Fruit fly (Drosophila melanogaster) whole organism, prepupa: ENCODE results near the gene CG32147.

Source experiments
- CG10631 ChIP-seq: fragments of 200-800 bp; sonication (Bioruptor generic); optimal IDR thresholded peaks from 2 replicates; lab custom pipeline; 2016; ENCODE audit warnings: missing biosample characterization, missing genetic modification characterization
- CG10669 ChIP-seq: fragments of 200-800 bp; sonication (Bioruptor generic); optimal IDR thresholded peaks from 3 replicates; lab custom pipeline; 2018; ENCODE audit warnings: missing biosample characterization, mild to moderate bottlenecking, missing genetic modification characterization, moderate library complexity
- CG11294 ChIP-seq: fragments of 200-800 bp; sonication (Bioruptor generic); IDR thresholded peaks from 2 replicates; pipeline ENCODE4 v1.3.6; 2022; ENCODE audit warnings: missing biosample characterization, missing genetic modification characterization
- CG11902 ChIP-seq: fragments of 200-800 bp; sonication (Bioruptor generic); optimal IDR thresholded peaks from 3 replicates; lab custom pipeline; 2016; ENCODE audit warnings: missing biosample characterization, missing genetic modification characterization
- CG15336 ChIP-seq: fragments of 200-800 bp; sonication (Bioruptor generic); IDR thresholded peaks from 2 replicates; pipeline ENCODE4 v1.3.6; 2022; ENCODE audit warnings: missing biosample characterization, missing genetic modification characterization
- CG1621 ChIP-seq: fragments of 200-800 bp; sonication (Bioruptor generic); optimal IDR thresholded peaks from 3 replicates; lab custom pipeline; 2018; ENCODE audit warnings: missing biosample characterization, mild to moderate bottlenecking, missing genetic modification characterization
- CG16779 ChIP-seq: fragments of 200-800 bp; sonication (Bioruptor generic); optimal IDR thresholded peaks from 3 replicates; lab custom pipeline; 2017; ENCODE audit warnings: missing biosample characterization, mild to moderate bottlenecking, missing genetic modification characterization
- CG3032 ChIP-seq: fragments of 200-800 bp; optimal IDR thresholded peaks from 2 replicates; lab custom pipeline; 2019; ENCODE audit warnings: missing biosample characterization, mild to moderate bottlenecking, missing genetic modification characterization, moderate library complexity
- CG31627 ChIP-seq: fragments of 200-800 bp; sonication (Bioruptor generic); optimal IDR thresholded peaks from 3 replicates; lab custom pipeline; 2016; ENCODE audit warnings: missing biosample characterization, missing genetic modification characterization
- CG32006 ChIP-seq: fragments of 200-800 bp; sonication (Bioruptor generic); optimal IDR thresholded peaks from 3 replicates; lab custom pipeline; 2017; ENCODE audit warnings: missing biosample characterization, mild to moderate bottlenecking, missing genetic modification characterization
- CG34406 ChIP-seq: fragments of 200-800 bp; sonication (Bioruptor generic); optimal IDR thresholded peaks from 3 replicates; lab custom pipeline; 2016; ENCODE audit warnings: missing biosample characterization, missing genetic modification characterization
- CG3919 ChIP-seq: fragments of 200-800 bp; sonication (Bioruptor generic); optimal IDR thresholded peaks from 3 replicates; lab custom pipeline; 2016; ENCODE audit warnings: missing biosample characterization, missing genetic modification characterization
- CG4318 ChIP-seq: fragments of 200-800 bp; sonication (Bioruptor generic); optimal IDR thresholded peaks from 3 replicates; lab custom pipeline; 2017; ENCODE audit warnings: missing biosample characterization, mild to moderate bottlenecking, missing genetic modification characterization
- CG6163 ChIP-seq: fragments of 200-800 bp; sonication (Bioruptor generic); IDR thresholded peaks from 3 replicates; pipeline ENCODE4 v1.3.6; 2022; ENCODE audit warnings: missing biosample characterization, missing genetic modification characterization
- CG6276 ChIP-seq: fragments of 200-800 bp; sonication (Bioruptor generic); optimal IDR thresholded peaks from 2 replicates; lab custom pipeline; 2017; ENCODE audit warnings: missing biosample characterization, mild to moderate bottlenecking, missing genetic modification characterization
- CG6808 ChIP-seq: fragments of 200-800 bp; sonication (Bioruptor generic); optimal IDR thresholded peaks from 3 replicates; lab custom pipeline; 2017; ENCODE audit warnings: missing biosample characterization, missing genetic modification characterization, mild to moderate bottlenecking, moderate library complexity, missing genetic modification reagents
- CG6854 ChIP-seq: fragments of 200-800 bp; sonication (Bioruptor generic); optimal IDR thresholded peaks from 2 replicates; lab custom pipeline; 2017; ENCODE audit warnings: missing biosample characterization, mild to moderate bottlenecking, missing genetic modification characterization
- CG7368 ChIP-seq: fragments of 200-800 bp; sonication (Bioruptor generic); optimal IDR thresholded peaks from 3 replicates; lab custom pipeline; 2016; ENCODE audit warnings: missing biosample characterization, missing genetic modification characterization
- CG8119 ChIP-seq: fragments of 200-800 bp; sonication (Bioruptor generic); IDR thresholded peaks from 3 replicates; pipeline ENCODE4 v1.3.6; 2022; ENCODE audit warnings: missing biosample characterization, missing genetic modification characterization
- CG8632 ChIP-seq: fragments of 200-800 bp; sonication (Bioruptor generic); optimal IDR thresholded peaks from 3 replicates; lab custom pipeline; 2016; ENCODE audit warnings: missing biosample characterization, missing genetic modification characterization
- CG9139 ChIP-seq: fragments of 200-800 bp; sonication (Bioruptor generic); optimal IDR thresholded peaks from 3 replicates; lab custom pipeline; 2017; ENCODE audit warnings: missing biosample characterization, mild to moderate bottlenecking, missing genetic modification characterization
- Eip78C ChIP-seq: fragments of 200-800 bp; sonication (Bioruptor generic); peaks from one replicate; lab custom pipeline; 2016; ENCODE audit warnings: missing biosample characterization, missing genetic modification characterization
- Eip93F ChIP-seq: fragments of 200-800 bp; sonication (Bioruptor generic); optimal IDR thresholded peaks from 2 replicates; lab custom pipeline; 2016; ENCODE audit warnings: missing biosample characterization, mild to moderate bottlenecking, missing genetic modification characterization
- Ets21C ChIP-seq: fragments of 200-800 bp; sonication (Bioruptor generic); optimal IDR thresholded peaks from 3 replicates; lab custom pipeline; 2016; ENCODE audit warnings: missing biosample characterization, missing genetic modification characterization
- Ets96B ChIP-seq: fragments of 200-800 bp; optimal IDR thresholded peaks from 2 replicates; lab custom pipeline; 2019; ENCODE audit warnings: missing biosample characterization, mild to moderate bottlenecking, missing genetic modification characterization, moderate library complexity
- Gug ChIP-seq: fragments of 200-800 bp; sonication (Bioruptor generic); IDR thresholded peaks from 2 replicates; pipeline ENCODE4 v1.3.6; 2022; ENCODE audit warnings: missing biosample characterization, missing genetic modification characterization
- Hr39 ChIP-seq: fragments of 200-800 bp; sonication (Bioruptor generic); optimal IDR thresholded peaks from 2 replicates; lab custom pipeline; 2016; ENCODE audit warnings: missing biosample characterization, missing genetic modification characterization
- Hr4 ChIP-seq: fragments of 200-800 bp; sonication (Bioruptor generic); optimal IDR thresholded peaks from 3 replicates; lab custom pipeline; 2016; ENCODE audit warnings: missing biosample characterization, missing genetic modification characterization
- OdsH ChIP-seq: fragments of 200-800 bp; sonication (Bioruptor generic); optimal IDR thresholded peaks from 3 replicates; lab custom pipeline; 2016; ENCODE audit warnings: missing biosample characterization, missing genetic modification characterization
- Sox14 ChIP-seq: fragments of 200-800 bp; sonication (Bioruptor generic); optimal IDR thresholded peaks from 3 replicates; lab custom pipeline; 2016; ENCODE audit warnings: missing biosample characterization, missing genetic modification characterization
- Sox15 ChIP-seq: fragments of 200-800 bp; sonication (Bioruptor generic); optimal IDR thresholded peaks from 3 replicates; lab custom pipeline; 2016; ENCODE audit warnings: missing biosample characterization, missing genetic modification characterization
- achi ChIP-seq: fragments of 200-800 bp; sonication (Bioruptor generic); optimal IDR thresholded peaks from 3 replicates; lab custom pipeline; 2016; ENCODE audit warnings: missing biosample characterization, missing genetic modification characterization
- acj6 ChIP-seq: fragments of 200-800 bp; sonication (Bioruptor generic); optimal IDR thresholded peaks from 3 replicates; lab custom pipeline; 2016; ENCODE audit warnings: missing biosample characterization, missing genetic modification characterization
- cyc ChIP-seq: fragments of 200-800 bp; sonication (Bioruptor generic); optimal IDR thresholded peaks from 3 replicates; lab custom pipeline; 2016; ENCODE audit warnings: missing biosample characterization, missing genetic modification characterization
- dsx ChIP-seq: fragments of 200-800 bp; optimal IDR thresholded peaks from 3 replicates; lab custom pipeline; 2019; ENCODE audit warnings: missing biosample characterization, mild to moderate bottlenecking, missing genetic modification characterization, moderate library complexity; ENCODE audit not compliant: poor library complexity, severe bottlenecking
- eg ChIP-seq: fragments of 200-800 bp; sonication (Bioruptor generic); IDR thresholded peaks from 3 replicates; pipeline ENCODE4 v1.3.6; 2022; ENCODE audit warnings: missing biosample characterization, missing genetic modification characterization
- esn ChIP-seq: fragments of 200-800 bp; sonication (Bioruptor generic); optimal IDR thresholded peaks from 2 replicates; lab custom pipeline; 2016; ENCODE audit warnings: missing biosample characterization, mild to moderate bottlenecking, missing genetic modification characterization, moderate library complexity
- fd85E ChIP-seq: fragments of 200-800 bp; sonication (Bioruptor generic); optimal IDR thresholded peaks from 3 replicates; lab custom pipeline; 2016; ENCODE audit warnings: missing biosample characterization, missing genetic modification characterization
- salr ChIP-seq, 2 experiments: fragments of 200-800 bp; sonication (Bioruptor generic); optimal IDR thresholded peaks; 3 replicates each; lab custom pipeline; 2016 to 2018; ENCODE audit warnings: missing biosample characterization in 2 of 2, missing genetic modification characterization in 2 of 2, mild to moderate bottlenecking in 1 of 2
- spab ChIP-seq: fragments of 200-800 bp; sonication (Bioruptor generic); optimal IDR thresholded peaks from 2 replicates; lab custom pipeline; 2017; ENCODE audit warnings: missing biosample characterization, mild to moderate bottlenecking, missing genetic modification characterization, missing genetic modification reagents
- ss ChIP-seq, 2 experiments: fragments of 200-800 bp; sonication (Bioruptor generic); optimal IDR thresholded peaks; 2 replicates in 1 of 2; 3 replicates in 1 of 2; lab custom pipeline; 2017 to 2018; ENCODE audit warnings: mild to moderate bottlenecking in 2 of 2, missing biosample characterization in 2 of 2, missing genetic modification characterization in 2 of 2, moderate library complexity in 1 of 2
- svp ChIP-seq: fragments of 200-800 bp; sonication (Bioruptor generic); peaks from one replicate; lab custom pipeline; 2016; ENCODE audit warnings: missing biosample characterization, missing genetic modification characterization
- topi ChIP-seq: fragments of 200-800 bp; sonication (Bioruptor generic); optimal IDR thresholded peaks from 3 replicates; lab custom pipeline; 2016; ENCODE audit warnings: missing biosample characterization, missing genetic modification characterization
- vri ChIP-seq: fragments of 200-800 bp; sonication (Bioruptor generic); optimal IDR thresholded peaks from 3 replicates; lab custom pipeline; 2016; ENCODE audit warnings: missing biosample characterization, mild to moderate bottlenecking, missing genetic modification characterization

CG32147 gene

DNA sequence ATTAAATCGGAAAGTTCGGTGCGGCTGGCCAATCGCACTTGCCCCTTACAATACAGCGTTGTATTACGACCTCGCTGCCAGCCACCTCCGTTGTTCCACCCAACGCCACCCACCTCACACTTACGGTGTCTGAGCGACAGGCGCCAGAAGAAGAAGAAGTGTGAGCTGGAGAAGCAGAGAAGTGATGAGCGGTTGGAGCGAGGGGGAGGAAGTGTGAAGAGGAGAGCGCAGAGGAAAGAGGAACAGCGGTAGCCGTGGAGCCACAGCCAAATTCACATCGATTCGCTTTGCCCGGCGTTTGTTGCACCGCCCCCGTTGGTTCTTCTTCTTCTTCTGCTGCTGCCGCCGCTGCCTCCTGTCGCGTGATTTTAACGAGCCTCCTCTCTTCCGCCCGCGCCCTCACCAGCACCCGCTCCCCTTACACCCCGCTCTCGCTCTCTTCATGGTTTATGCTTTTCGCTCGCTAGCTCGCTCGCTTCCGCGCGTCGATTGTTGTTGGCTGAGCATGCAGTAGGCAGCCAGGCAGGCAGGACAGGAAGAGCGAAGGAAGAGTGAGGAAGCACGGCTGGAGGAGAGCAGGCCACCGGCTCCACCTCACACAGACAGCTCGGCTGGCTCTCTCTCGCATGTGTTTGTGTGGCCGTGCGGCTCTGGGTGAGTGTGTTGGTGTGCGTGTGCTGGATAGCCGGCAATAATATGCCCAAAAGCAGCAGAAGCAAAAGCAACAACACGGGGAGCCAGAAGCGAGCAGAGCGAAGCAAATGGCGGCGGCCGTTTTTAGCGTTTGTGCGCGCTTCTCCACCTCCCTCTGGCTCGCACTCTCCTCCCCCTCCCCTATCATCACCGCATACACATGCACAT lies 39.6 kb downstream of the CG32147 start (continued):
- TF ChIP-seq CG1621 (tag; lab: Kevin White, UChicago) (peak; percentile 19), cyc (no peak), CG8632 (GFP tag; lab: Kevin White, UChicago) (no peak), CG10631 (GFP tag; lab: Kevin White, UChicago) (no peak), Ets21C (GFP tag; lab: Kevin White, UChicago) (no peak), CG31627 (GFP tag; lab: Kevin White, UChicago) (no peak), Gug (GFP tag; lab: Robert Waterston, UW) (peak; percentile 19; the same call in 1 of the 2 replicates), CG15336 (GFP tag; lab: Robert Waterston, UW) (no peak), achi (GFP tag; lab: Kevin White, UChicago) (no peak), CG6808 (GFP tag; lab: Kevin White, UChicago) (no peak), Eip93F (no peak), CG6276 (GFP tag; lab: Kevin White, UChicago) (no peak), CG10669 (GFP tag; lab: Kevin White, UChicago) (no peak), CG3032 (tag; lab: Kevin White, UChicago) (peak; percentile 2), eg (GFP tag; lab: Robert Waterston, UW) (0 out of 3 replicates have a peak, but pooled peaks have one; percentile 30), CG4318 (no peak), topi (no peak), CG6854 (GFP tag; lab: Kevin White, UChicago) (peak; percentile 99), Ets96B (tag; lab: Kevin White, UChicago) (no peak), fd85E (no peak), salr (GFP tag; optimal IDR thresholded peaks at IDR 0.05; lab: Kevin White, UChicago) (peak in 1 of 2 experiments; percentile 1), Eip78C (GFP tag; lab: Kevin White, UChicago) (peak; percentile 49)

DNA sequence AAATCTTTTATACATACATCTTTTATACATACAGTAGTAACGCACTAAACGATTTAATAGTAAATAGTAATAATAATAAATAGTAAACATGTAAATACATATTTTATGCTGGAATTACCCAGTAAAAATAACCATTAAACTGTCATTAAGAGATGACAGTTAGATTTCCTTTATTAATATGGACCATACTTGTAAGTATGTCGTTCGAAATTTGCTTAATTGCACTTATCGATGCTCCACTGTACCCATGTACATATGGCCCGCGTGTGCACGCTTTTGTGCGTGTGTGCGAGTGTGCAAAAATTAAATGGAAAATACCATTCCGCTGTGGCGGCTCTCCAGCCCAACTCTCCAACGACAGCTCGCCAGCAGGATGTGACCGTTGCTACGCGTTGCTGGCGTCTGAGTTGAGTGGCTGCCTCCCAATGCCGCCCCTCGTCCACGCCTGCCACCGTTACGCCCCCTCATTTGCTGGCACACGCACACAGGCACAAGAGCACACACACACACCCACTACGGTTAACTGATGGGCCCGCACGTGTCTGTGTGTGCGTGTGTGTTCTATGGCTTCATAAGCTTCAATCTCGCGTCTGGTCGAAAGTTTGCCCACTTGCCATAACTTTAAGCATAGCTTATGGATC lies 41.1 kb downstream of the CG32147 start:
- TF ChIP-seq CG6854 (GFP tag; lab: Kevin White, UChicago) (peak; percentile 99), Sox15 (GFP tag; lab: Kevin White, UChicago) (peak; percentile 6), Eip78C (GFP tag; lab: Kevin White, UChicago) (peak; percentile 57), ss (GFP tag; optimal IDR thresholded peaks at IDR 0.05; lab: Kevin White, UChicago) (peak; percentile 38 to 56), CG8119 (GFP tag; lab: Robert Waterston, UW) (peak; percentile 44; the same call in 2 of the 3 replicates), CG10669 (GFP tag; lab: Kevin White, UChicago) (no peak), CG32006 (GFP tag; lab: Kevin White, UChicago) (peak; percentile 39), CG31627 (GFP tag; lab: Kevin White, UChicago) (peak; percentile 18), OdsH (GFP tag; lab: Kevin White, UChicago) (peak; percentile 22), acj6 (peak; percentile 27), CG3919 (GFP tag; lab: Kevin White, UChicago) (peak; percentile 48), CG11902 (peak; percentile 8), CG3032 (tag; lab: Kevin White, UChicago) (peak; percentile 57), Ets96B (tag; lab: Kevin White, UChicago) (peak; percentile 40), dsx (GFP tag; lab: Kevin White, UChicago) (peak; percentile 43), fd85E (no peak), svp (GFP tag; lab: Kevin White, UChicago) (peak; percentile 46), Hr39 (GFP tag; lab: Kevin White, UChicago) (peak; percentile 17), CG6163 (GFP tag; lab: Robert Waterston, UW) (peak; percentile 54; the same call in 1 of the 3 replicates), CG7368 (peak; percentile 15), esn (GFP tag; lab: Kevin White, UChicago) (no peak), CG16779 (tag; lab: Kevin White, UChicago) (no peak), CG11294 (GFP tag; lab: Robert Waterston, UW) (no peak), achi (GFP tag; lab: Kevin White, UChicago) (peak; percentile 5), Gug (GFP tag; lab: Robert Waterston, UW) (0 out of 2 replicates have a peak, but pooled peaks have one; percentile 15), topi (peak; percentile 14), spab (GFP tag; lab: Kevin White, UChicago) (peak; percentile 28), eg (GFP tag; lab: Robert Waterston, UW) (0 out of 3 replicates have a peak, but pooled peaks have one; percentile 47), CG9139 (GFP tag; lab: Kevin White, UChicago) (no peak), CG1621 (tag; lab: Kevin White, UChicago) (peak; percentile 18), Sox14 (GFP tag; lab: Kevin White, UChicago) (no peak), CG10631 (GFP tag; lab: Kevin White, UChicago) (peak; percentile 17), Hr4 (peak; percentile 7), vri (GFP tag; lab: Kevin White, UChicago) (no peak), CG4318 (peak; percentile 6), CG34406 (GFP tag; lab: Kevin White, UChicago) (peak; percentile 16), cyc (peak; percentile 19), CG6276 (GFP tag; lab: Kevin White, UChicago) (peak; percentile 4)
